Worm (Caenorhabditis elegans) whole organism, midembryonic: ENCODE measurements around the gene nhr-241.

Source experiments
- T22C8.4 ChIP-seq: fragments of 200-800 bp; sonication (Bioruptor generic); IDR thresholded peaks from 2 replicates; pipeline ENCODE4 v1.3.6; 2022; ENCODE audit warnings: missing genetic modification characterization, missing compliant biosample characterization
- cog-1 ChIP-seq: sonication (generic microtip); optimal IDR thresholded peaks from 2 replicates; lab custom pipeline; 2016; ENCODE audit warnings: missing genetic modification characterization, missing compliant biosample characterization
- flt-1 ChIP-seq: fragments of 200-800 bp; sonication (Bioruptor generic); IDR thresholded peaks from 2 replicates; pipeline ENCODE4 v1.3.6; 2022; ENCODE audit warnings: missing genetic modification characterization, missing compliant biosample characterization
- ref-1 ChIP-seq: fragments of 200-800 bp; sonication (Bioruptor generic); conservative IDR thresholded peaks from 2 replicates; pipeline ENCODE4 v1.3.6; 2022; ENCODE audit warnings: missing genetic modification reagents, missing genetic modification characterization, missing compliant biosample characterization
- tab-1 ChIP-seq: fragments of 200-800 bp; sonication (Bioruptor generic); IDR thresholded peaks from 2 replicates; pipeline ENCODE4 v1.3.6; 2022; ENCODE audit warnings: missing genetic modification characterization, missing compliant biosample characterization
- ztf-23 ChIP-seq: fragments of 200-800 bp; sonication (Bioruptor generic); IDR thresholded peaks from 2 replicates; pipeline ENCODE4 v1.3.6; 2022; ENCODE audit warnings: missing genetic modification reagents, missing genetic modification characterization, missing compliant biosample characterization
- ztf-29 ChIP-seq: fragments of 200-800 bp; sonication (Bioruptor generic); IDR thresholded peaks from 2 replicates; pipeline ENCODE4 v1.3.6; 2022; ENCODE audit warnings: missing genetic modification reagents, missing genetic modification characterization, missing compliant biosample characterization

DNA sequence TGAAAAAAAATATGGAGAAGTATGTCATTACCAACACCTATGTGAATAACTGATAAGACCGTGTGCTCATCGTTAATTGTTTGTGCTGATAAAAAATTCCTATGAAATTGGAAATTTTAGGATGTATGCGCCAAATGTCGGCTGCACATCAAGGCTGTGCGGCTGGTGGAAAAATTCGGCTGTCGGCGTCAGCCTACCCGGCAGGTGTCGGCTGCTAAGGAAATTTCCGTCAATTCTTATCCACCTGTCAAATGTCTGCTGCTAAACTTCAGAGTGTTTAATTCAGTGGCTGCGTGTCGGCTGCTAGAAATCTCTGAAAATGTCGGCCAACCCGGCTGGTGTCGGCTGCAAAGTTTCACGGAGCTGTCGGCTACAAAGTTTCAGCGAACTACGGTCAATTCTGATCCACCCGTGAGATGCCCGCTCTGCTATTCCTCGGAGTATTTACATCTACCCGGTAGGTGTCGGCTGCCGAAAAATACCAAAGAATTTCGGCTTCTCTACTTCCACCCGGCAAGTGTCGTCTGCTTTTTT lies 20.8 kb downstream of the nhr-241 start, which contains the start of gene Y17D7C.2:
- TF ChIP-seq flt-1 (GFP tag; lab: Robert Waterston, UW) (no peak), tab-1 (GFP tag; lab: Robert Waterston, UW) (0 out of 2 replicates have a peak, but pooled peaks have one; percentile 60), ref-1 (GFP tag; lab: Robert Waterston, UW) (no peak), ztf-23 (GFP tag; lab: Robert Waterston, UW) (no peak), cog-1 (tag; lab: Kevin White, UChicago) (no peak), T22C8.4 (GFP tag; lab: Robert Waterston, UW) (0 out of 2 replicates have a peak, but pooled peaks have one; percentile 30), ztf-29 (GFP tag; lab: Robert Waterston, UW) (no peak)
